Worm (Caenorhabditis elegans) whole organism, midembryonic: ENCODE data around the gene M01H9.2.

Experiments used
- T22C8.4 ChIP-seq: fragments of 200-800 bp; sonication (Bioruptor generic); IDR thresholded peaks from 2 replicates; pipeline ENCODE4 v1.3.6; 2022; ENCODE audit warnings: missing genetic modification characterization, missing compliant biosample characterization
- cog-1 ChIP-seq: sonication (generic microtip); optimal IDR thresholded peaks from 2 replicates; lab custom pipeline; 2016; ENCODE audit warnings: missing genetic modification characterization, missing compliant biosample characterization
- flt-1 ChIP-seq: fragments of 200-800 bp; sonication (Bioruptor generic); IDR thresholded peaks from 2 replicates; pipeline ENCODE4 v1.3.6; 2022; ENCODE audit warnings: missing genetic modification characterization, missing compliant biosample characterization
- klf-2 ChIP-seq: fragments of 200-800 bp; sonication (Bioruptor generic); conservative IDR thresholded peaks from 2 replicates; pipeline ENCODE4 v1.3.6; 2022; ENCODE audit warnings: missing genetic modification reagents, missing genetic modification characterization, missing compliant biosample characterization
- med-1 ChIP-seq: sonication (generic microtip); optimal IDR thresholded peaks from 2 replicates; lab custom pipeline; 2017; ENCODE audit warnings: missing genetic modification characterization, mild to moderate bottlenecking, missing compliant biosample characterization, antibody characterized with exemption, missing genetic modification reagents; ENCODE audit not compliant: insufficient read depth
- ref-1 ChIP-seq: fragments of 200-800 bp; sonication (Bioruptor generic); conservative IDR thresholded peaks from 2 replicates; pipeline ENCODE4 v1.3.6; 2022; ENCODE audit warnings: missing genetic modification reagents, missing genetic modification characterization, missing compliant biosample characterization
- tab-1 ChIP-seq: fragments of 200-800 bp; sonication (Bioruptor generic); IDR thresholded peaks from 2 replicates; pipeline ENCODE4 v1.3.6; 2022; ENCODE audit warnings: missing genetic modification characterization, missing compliant biosample characterization
- ztf-23 ChIP-seq: fragments of 200-800 bp; sonication (Bioruptor generic); IDR thresholded peaks from 2 replicates; pipeline ENCODE4 v1.3.6; 2022; ENCODE audit warnings: missing genetic modification reagents, missing genetic modification characterization, missing compliant biosample characterization
- ztf-29 ChIP-seq: fragments of 200-800 bp; sonication (Bioruptor generic); IDR thresholded peaks from 2 replicates; pipeline ENCODE4 v1.3.6; 2022; ENCODE audit warnings: missing genetic modification reagents, missing genetic modification characterization, missing compliant biosample characterization

The M01H9.2 gene

ce11 chrIV:4447284-4447366 lies 15.9 kb downstream of the M01H9.2 start, which contains the start of gene chat-1:
Gene chat-1, plus strand, starts transcription at chrIV:4447331.
- TF ChIP-seq T22C8.4 (GFP tag; lab: Robert Waterston, UW) (0 out of 2 replicates have a peak, but pooled peaks have one; percentile 1), ztf-23 (GFP tag; lab: Robert Waterston, UW) (no peak)

- TF ChIP-seq med-1 (GFP tag; lab: Kevin White, UChicago) (no peak), T22C8.4 (GFP tag; lab: Robert Waterston, UW) (peak; percentile 82)
Observed at ce11 chrIV:4446884-4447283, 16.1 kb downstream of the M01H9.2 start.

ce11 chrIV:4445711-4446290 lies 17.2 kb downstream of the M01H9.2 start, which contains the start of the genes wapl-1 and htz-1:
Gene wapl-1, minus strand, starts transcription at chrIV:4445740.
Gene htz-1, plus strand, starts transcription at chrIV:4446216.
- no peak for TF ChIP-seq klf-2 (GFP tag; lab: Robert Waterston, UW)
- TF ChIP-seq ztf-23 (GFP tag; lab: Robert Waterston, UW): 0 out of 2 replicates have a peak, but pooled peaks have one; percentile 54
- TF ChIP-seq T22C8.4 (GFP tag; lab: Robert Waterston, UW): no peak
- peak; percentile 32 for TF ChIP-seq cog-1 (tag; lab: Kevin White, UChicago)
- no peak for TF ChIP-seq ref-1 (GFP tag; lab: Robert Waterston, UW)
- TF ChIP-seq med-1 (GFP tag; lab: Kevin White, UChicago): no peak
- no peak for TF ChIP-seq tab-1 (GFP tag; lab: Robert Waterston, UW)
- TF ChIP-seq flt-1 (GFP tag; lab: Robert Waterston, UW): peak; percentile 80
- no peak for TF ChIP-seq ztf-29 (GFP tag; lab: Robert Waterston, UW)

- no peak for TF ChIP-seq med-1 (GFP tag; lab: Kevin White, UChicago)
- no peak for TF ChIP-seq ref-1 (GFP tag; lab: Robert Waterston, UW)
- TF ChIP-seq tab-1 (GFP tag; lab: Robert Waterston, UW): no peak
- TF ChIP-seq T22C8.4 (GFP tag; lab: Robert Waterston, UW): no peak
- no peak for TF ChIP-seq klf-2 (GFP tag; lab: Robert Waterston, UW)
- TF ChIP-seq ztf-29 (GFP tag; lab: Robert Waterston, UW): no peak
- TF ChIP-seq cog-1 (tag; lab: Kevin White, UChicago): no peak
- TF ChIP-seq flt-1 (GFP tag; lab: Robert Waterston, UW): no peak
- no peak for TF ChIP-seq ztf-23 (GFP tag; lab: Robert Waterston, UW)
Observed at ce11 chrIV:4441077-4441476, 22.0 kb downstream of the M01H9.2 start, which contains the start of gene fbxb-75. Gene fbxb-75, minus strand, starts transcription at chrIV:4441177.

ce11 chrIV:4439190-4439589 lies 23.8 kb downstream of the M01H9.2 start, which contains the start of gene fbxb-74:
Gene fbxb-74, minus strand, starts transcription at chrIV:4439290.
- TF ChIP-seq tab-1 (GFP tag; lab: Robert Waterston, UW) (no peak), cog-1 (tag; lab: Kevin White, UChicago) (no peak), ref-1 (GFP tag; lab: Robert Waterston, UW) (no peak), ztf-29 (GFP tag; lab: Robert Waterston, UW) (no peak), ztf-23 (GFP tag; lab: Robert Waterston, UW) (no peak), T22C8.4 (GFP tag; lab: Robert Waterston, UW) (no peak), flt-1 (GFP tag; lab: Robert Waterston, UW) (no peak), med-1 (GFP tag; lab: Kevin White, UChicago) (no peak), klf-2 (GFP tag; lab: Robert Waterston, UW) (no peak)

ce11 chrIV:4437825-4438224 lies 25.2 kb downstream of the M01H9.2 start:
- TF ChIP-seq tab-1 (GFP tag; lab: Robert Waterston, UW) (no peak), ztf-23 (GFP tag; lab: Robert Waterston, UW) (no peak), T22C8.4 (GFP tag; lab: Robert Waterston, UW) (no peak), klf-2 (GFP tag; lab: Robert Waterston, UW) (no peak), ztf-29 (GFP tag; lab: Robert Waterston, UW) (no peak), ref-1 (GFP tag; lab: Robert Waterston, UW) (no peak), med-1 (GFP tag; lab: Kevin White, UChicago) (no peak), flt-1 (GFP tag; lab: Robert Waterston, UW) (no peak), cog-1 (tag; lab: Kevin White, UChicago) (no peak)

- TF ChIP-seq cog-1 (tag; lab: Kevin White, UChicago) (no peak), T22C8.4 (GFP tag; lab: Robert Waterston, UW) (no peak), ref-1 (GFP tag; lab: Robert Waterston, UW) (no peak), ztf-23 (GFP tag; lab: Robert Waterston, UW) (no peak), klf-2 (GFP tag; lab: Robert Waterston, UW) (no peak), med-1 (GFP tag; lab: Kevin White, UChicago) (no peak), tab-1 (GFP tag; lab: Robert Waterston, UW) (no peak)
Observed at ce11 chrIV:4434441-4435084, 28.5 kb downstream of the M01H9.2 start, which contains the start of the genes R08C7.8 and R08C7.4. Gene R08C7.8, minus strand, starts transcription at chrIV:4434541. Gene R08C7.4, plus strand, starts transcription at chrIV:4435034.

ce11 chrIV:4429901-4430300 lies 33.1 kb downstream of the M01H9.2 start, which contains the start of the genes str-185 and R08C7.5:
Gene str-185, minus strand, starts transcription at chrIV:4430001.
Gene R08C7.5, plus strand, starts transcription at chrIV:4430229.
- TF ChIP-seq ztf-29 (GFP tag; lab: Robert Waterston, UW) (no peak), ref-1 (GFP tag; lab: Robert Waterston, UW) (no peak), T22C8.4 (GFP tag; lab: Robert Waterston, UW) (no peak), flt-1 (GFP tag; lab: Robert Waterston, UW) (no peak), med-1 (GFP tag; lab: Kevin White, UChicago) (no peak), ztf-23 (GFP tag; lab: Robert Waterston, UW) (no peak)

ce11 chrIV:4423885-4424284 lies 39.1 kb downstream of the M01H9.2 start:
- no peak for TF ChIP-seq med-1 (GFP tag; lab: Kevin White, UChicago)
- no peak for TF ChIP-seq flt-1 (GFP tag; lab: Robert Waterston, UW)
- no peak for TF ChIP-seq cog-1 (tag; lab: Kevin White, UChicago)
- no peak for TF ChIP-seq ztf-29 (GFP tag; lab: Robert Waterston, UW)
- TF ChIP-seq klf-2 (GFP tag; lab: Robert Waterston, UW): no peak
- TF ChIP-seq ref-1 (GFP tag; lab: Robert Waterston, UW): no peak
- no peak for TF ChIP-seq T22C8.4 (GFP tag; lab: Robert Waterston, UW)
- TF ChIP-seq tab-1 (GFP tag; lab: Robert Waterston, UW): no peak
- no peak for TF ChIP-seq ztf-23 (GFP tag; lab: Robert Waterston, UW)
